Fruit fly (Drosophila melanogaster) whole organism, pupa: ENCODE measurements around the gene CG31820.

Source experiments
- CG13204 ChIP-seq: fragments of 200-800 bp; sonication (Bioruptor generic); optimal IDR thresholded peaks from 2 replicates; lab custom pipeline; 2018; ENCODE audit warnings: missing biosample characterization, mild to moderate bottlenecking, missing genetic modification characterization, moderate library complexity
- CG14655 ChIP-seq: fragments of 200-800 bp; sonication (Bioruptor generic); optimal IDR thresholded peaks from 3 replicates; lab custom pipeline; 2017; ENCODE audit warnings: mild to moderate bottlenecking, missing biosample characterization, missing genetic modification reagents, missing genetic modification characterization
- CG17806 ChIP-seq: fragments of 200-800 bp; sonication (Bioruptor generic); optimal IDR thresholded peaks from 2 replicates; lab custom pipeline; 2018; ENCODE audit warnings: missing biosample characterization, mild to moderate bottlenecking, missing genetic modification characterization, moderate library complexity
- CG32121 ChIP-seq: fragments of 200-800 bp; sonication (Bioruptor generic); IDR thresholded peaks from 2 replicates; pipeline ENCODE4 v1.3.6; 2022; ENCODE audit warnings: missing biosample characterization, missing genetic modification characterization
- CG34367 ChIP-seq: fragments of 200-800 bp; sonication (Bioruptor generic); optimal IDR thresholded peaks from 2 replicates; lab custom pipeline; 2018; ENCODE audit warnings: missing biosample characterization, mild to moderate bottlenecking, missing genetic modification characterization
- CG4496 ChIP-seq: fragments of 200-800 bp; sonication (Bioruptor generic); IDR thresholded peaks from 3 replicates; pipeline ENCODE4 v1.3.6; 2022; ENCODE audit warnings: missing biosample characterization, missing genetic modification characterization
- CG8159 ChIP-seq: fragments of 200-800 bp; sonication (Bioruptor generic); optimal IDR thresholded peaks from 3 replicates; lab custom pipeline; 2018; ENCODE audit warnings: missing biosample characterization, mild to moderate bottlenecking, missing genetic modification characterization, moderate library complexity
- CG8301 ChIP-seq: fragments of 200-800 bp; sonication (Bioruptor generic); optimal IDR thresholded peaks from 2 replicates; lab custom pipeline; 2018; ENCODE audit warnings: missing biosample characterization, mild to moderate bottlenecking, missing genetic modification characterization
- D1 ChIP-seq: fragments of 200-800 bp; sonication (Bioruptor generic); optimal IDR thresholded peaks from 2 replicates; lab custom pipeline; 2018; ENCODE audit warnings: missing biosample characterization, mild to moderate bottlenecking, missing genetic modification characterization, moderate library complexity
- EcR ChIP-seq: fragments of 200-800 bp; sonication (Bioruptor generic); optimal IDR thresholded peaks from 3 replicates; lab custom pipeline; 2019; ENCODE audit warnings: missing biosample characterization, missing genetic modification characterization, mild to moderate bottlenecking, moderate library complexity, missing genetic modification reagents
- Pif1A ChIP-seq: fragments of 200-800 bp; sonication (Bioruptor generic); optimal IDR thresholded peaks from 3 replicates; lab custom pipeline; 2016; ENCODE audit warnings: missing biosample characterization, missing genetic modification characterization
- Pif1B ChIP-seq: fragments of 200-800 bp; sonication (Bioruptor generic); optimal IDR thresholded peaks from 3 replicates; lab custom pipeline; 2016; ENCODE audit warnings: missing biosample characterization, missing genetic modification characterization
- Snoo ChIP-seq: fragments of 200-800 bp; sonication (Bioruptor generic); optimal IDR thresholded peaks from 3 replicates; lab custom pipeline; 2017; ENCODE audit warnings: missing biosample characterization, mild to moderate bottlenecking, missing genetic modification characterization, inconsistent platforms
- rn ChIP-seq: fragments of 200-800 bp; sonication (Bioruptor generic); IDR thresholded peaks from 2 replicates; pipeline ENCODE4 v1.3.6; 2022; ENCODE audit warnings: missing biosample characterization, missing genetic modification characterization

- TF ChIP-seq CG32121 (GFP tag; lab: Robert Waterston, UW) (no peak), CG14655 (no peak), rn (GFP tag; lab: Robert Waterston, UW) (no peak), Pif1B (no peak), CG17806 (tag; lab: Kevin White, UChicago) (no peak), EcR (GFP tag; lab: Kevin White, UChicago) (no peak), CG8301 (tag; lab: Kevin White, UChicago) (no peak), CG8159 (no peak), Pif1A (GFP tag; lab: Kevin White, UChicago) (no peak), D1 (tag; lab: Kevin White, UChicago) (no peak), CG4496 (no peak), CG13204 (GFP tag; lab: Kevin White, UChicago) (no peak), CG34367 (tag; lab: Kevin White, UChicago) (no peak), Snoo (tag; lab: Kevin White, UChicago) (no peak)
Measured at dm6 chr2L:16041727-16042126, 35.6 kb upstream of the CG31820 start, which contains the start of the genes BicC and CG45084.
